Worm (Caenorhabditis elegans) whole organism, mixed stage, embryonic: ENCODE data around the gene D1086.7.

Experiments used
- blmp-1 ChIP-seq: fragments of 150-350 bp; optimal IDR thresholded peaks from 2 replicates; lab custom pipeline; 2014; ENCODE audit warnings: missing biosample characterization, missing genetic modification characterization
- ceh-83 ChIP-seq: fragments of 200-800 bp; sonication (Bioruptor generic); optimal IDR thresholded peaks from 2 replicates; lab custom pipeline; 2018; ENCODE audit warnings: mild to moderate bottlenecking, missing genetic modification characterization, missing compliant biosample characterization
- elt-1 ChIP-seq: sonication (generic microtip); optimal IDR thresholded peaks from 2 replicates; lab custom pipeline; 2017; ENCODE audit warnings: missing genetic modification characterization, mild to moderate bottlenecking, missing compliant biosample characterization, antibody characterized with exemption, moderate library complexity, borderline replicate concordance; ENCODE audit not compliant: insufficient read depth
- lin-13 ChIP-seq: fragments of 150-350 bp; optimal IDR thresholded peaks from 2 replicates; lab custom pipeline; 2014; ENCODE audit warnings: missing biosample characterization, missing genetic modification characterization
- lsy-2 ChIP-seq: fragments of 150-350 bp; optimal IDR thresholded peaks from 2 replicates; lab custom pipeline; 2014; ENCODE audit warnings: missing biosample characterization, missing genetic modification characterization
- mep-1 ChIP-seq: fragments of 150-350 bp; optimal IDR thresholded peaks from 2 replicates; lab custom pipeline; 2017; ENCODE audit warnings: missing biosample characterization, missing genetic modification reagents, missing genetic modification characterization, inconsistent platforms
- mls-2 ChIP-seq: sonication (generic microtip); optimal IDR thresholded peaks from 2 replicates; lab custom pipeline; 2016; ENCODE audit warnings: mild to moderate bottlenecking, missing genetic modification characterization, moderate library complexity, missing compliant biosample characterization
- nhr-12 ChIP-seq: fragments of 150-350 bp; optimal IDR thresholded peaks from 2 replicates; lab custom pipeline; 2014; ENCODE audit warnings: missing biosample characterization, missing genetic modification characterization
- nhr-28 ChIP-seq: fragments of 150-350 bp; optimal IDR thresholded peaks from 2 replicates; lab custom pipeline; 2014; ENCODE audit warnings: missing biosample characterization, missing genetic modification characterization
- nhr-76 ChIP-seq: sonication (generic microtip); optimal IDR thresholded peaks from 2 replicates; lab custom pipeline; 2017; ENCODE audit warnings: missing biosample characterization, missing genetic modification characterization
- pha-4 ChIP-seq: fragments of 150-350 bp; optimal IDR thresholded peaks from 2 replicates; lab custom pipeline; 2018; ENCODE audit warnings: missing biosample characterization, missing genetic modification reagents, missing genetic modification characterization
- snpc-4 ChIP-seq: fragments of 150-350 bp; optimal IDR thresholded peaks from 2 replicates; lab custom pipeline; 2014; ENCODE audit warnings: missing biosample characterization, missing genetic modification characterization
- sptf-1 ChIP-seq: sonication (generic microtip); optimal IDR thresholded peaks from 2 replicates; lab custom pipeline; 2017; ENCODE audit warnings: mild to moderate bottlenecking, missing genetic modification characterization, moderate library complexity, missing compliant biosample characterization
- ztf-11 ChIP-seq: fragments of 150-350 bp; optimal IDR thresholded peaks from 2 replicates; lab custom pipeline; 2014; ENCODE audit warnings: missing biosample characterization, missing genetic modification characterization

- TF ChIP-seq lsy-2 (tag; lab: Kevin White, UChicago): no peak
- TF ChIP-seq blmp-1 (tag; lab: Kevin White, UChicago): no peak
- no peak for TF ChIP-seq nhr-76 (tag; lab: Kevin White, UChicago)
- TF ChIP-seq mep-1 (tag; lab: Kevin White, UChicago): no peak
- TF ChIP-seq ztf-11 (tag; lab: Kevin White, UChicago): no peak
- no peak for TF ChIP-seq nhr-12 (tag; lab: Kevin White, UChicago)
- no peak for TF ChIP-seq snpc-4
- no peak for TF ChIP-seq nhr-28 (tag; lab: Kevin White, UChicago)
- TF ChIP-seq ceh-83 (GFP tag; lab: Kevin White, UChicago): no peak
- no peak for TF ChIP-seq mls-2 (tag; lab: Kevin White, UChicago)
- TF ChIP-seq pha-4 (tag; lab: Kevin White, UChicago): no peak
- TF ChIP-seq sptf-1 (tag; lab: Kevin White, UChicago): no peak
- TF ChIP-seq elt-1 (tag; lab: Kevin White, UChicago): no peak
- TF ChIP-seq lin-13 (tag; lab: Kevin White, UChicago): no peak
Observed at ce11 chrV:14094953-14095352, 10.9 kb downstream of the D1086.7 start.
